Worm (Caenorhabditis elegans) whole organism, dauer: Measurements from ENCODE around the gene ipp-5.

Source experiments
- unc-62 ChIP-seq: sonication (generic microtip); optimal IDR thresholded peaks from 2 replicates; lab custom pipeline; 2017; ENCODE audit warnings: missing biosample characterization, missing genetic modification reagents, missing genetic modification characterization

The ipp-5 gene

ce11 chrX:6031169-6031568 is at the start of gene ipp-5:
TSS of gene ipp-5 (plus strand) at chrX:6031469.
- TF ChIP-seq unc-62 (GFP tag; lab: Kevin White, UChicago), result no peak

- no peak for TF ChIP-seq unc-62 (GFP tag; lab: Kevin White, UChicago)
Measured at ce11 chrX:5981698-5982097, 49.6 kb upstream of the ipp-5 start.

ce11 chrX:5982799-5983198 is 48.5 kb upstream of the ipp-5 start:
- no peak for TF ChIP-seq unc-62 (GFP tag; lab: Kevin White, UChicago)

- no peak for TF ChIP-seq unc-62 (GFP tag; lab: Kevin White, UChicago)
Measured at ce11 chrX:5983267-5983666, 48.0 kb upstream of the ipp-5 start.

- no peak for TF ChIP-seq unc-62 (GFP tag; lab: Kevin White, UChicago)
Measured at ce11 chrX:5984581-5985039, 46.7 kb upstream of the ipp-5 start, which contains the start of gene klp-13. TSS of gene klp-13 (plus strand) at chrX:5984989.

ce11 chrX:5985720-5986119 is 45.5 kb upstream of the ipp-5 start:
- no peak for TF ChIP-seq unc-62 (GFP tag; lab: Kevin White, UChicago)

- TF ChIP-seq unc-62 (GFP tag; lab: Kevin White, UChicago), result no peak
Measured at ce11 chrX:5987910-5988309, 43.4 kb upstream of the ipp-5 start.

ce11 chrX:5992770-5993169 is 38.5 kb upstream of the ipp-5 start, which contains the start of gene F22F4.5:
TSS of gene F22F4.5 (minus strand) at chrX:5992870.
- TF ChIP-seq unc-62 (GFP tag; lab: Kevin White, UChicago), result no peak

- TF ChIP-seq unc-62 (GFP tag; lab: Kevin White, UChicago), result no peak
Measured at ce11 chrX:5994004-5994403, 37.3 kb upstream of the ipp-5 start.

ce11 chrX:5995613-5996206 is 35.6 kb upstream of the ipp-5 start, which contains the start of gene inx-3:
TSS of gene inx-3 (plus strand) at chrX:5996156.
- no peak for TF ChIP-seq unc-62 (GFP tag; lab: Kevin White, UChicago)

- no peak for TF ChIP-seq unc-62 (GFP tag; lab: Kevin White, UChicago)
Measured at ce11 chrX:5999103-5999554, 32.1 kb upstream of the ipp-5 start, which contains the start of gene F22F4.9. TSS of gene F22F4.9 (minus strand) at chrX:5999504.

- TF ChIP-seq unc-62 (GFP tag; lab: Kevin White, UChicago), result no peak
Measured at ce11 chrX:6001432-6001831, 29.8 kb upstream of the ipp-5 start, which contains the start of gene F22F4.4. TSS of gene F22F4.4 (minus strand) at chrX:6001532.

ce11 chrX:6002479-6002878 is 28.8 kb upstream of the ipp-5 start:
- no peak for TF ChIP-seq unc-62 (GFP tag; lab: Kevin White, UChicago)

- TF ChIP-seq unc-62 (GFP tag; lab: Kevin White, UChicago), result no peak
Measured at ce11 chrX:6003853-6004252, 27.4 kb upstream of the ipp-5 start, which contains the start of gene sups-1. TSS of gene sups-1 (plus strand) at chrX:6004153.

- no peak for TF ChIP-seq unc-62 (GFP tag; lab: Kevin White, UChicago)
Measured at ce11 chrX:6004315-6004714, 27.0 kb upstream of the ipp-5 start.

- no peak for TF ChIP-seq unc-62 (GFP tag; lab: Kevin White, UChicago)
Measured at ce11 chrX:6010573-6010972, 20.7 kb upstream of the ipp-5 start, which contains the start of gene C09B8.3. TSS of gene C09B8.3 (minus strand) at chrX:6010673.

- TF ChIP-seq unc-62 (GFP tag; lab: Kevin White, UChicago), result no peak
Measured at ce11 chrX:6015096-6015495, 16.2 kb upstream of the ipp-5 start, which contains the start of gene C09B8.8. TSS of gene C09B8.8 (plus strand) at chrX:6015492.
